Worm (Caenorhabditis elegans): ENCODE results near the gene K10G4.10.

DNA sequence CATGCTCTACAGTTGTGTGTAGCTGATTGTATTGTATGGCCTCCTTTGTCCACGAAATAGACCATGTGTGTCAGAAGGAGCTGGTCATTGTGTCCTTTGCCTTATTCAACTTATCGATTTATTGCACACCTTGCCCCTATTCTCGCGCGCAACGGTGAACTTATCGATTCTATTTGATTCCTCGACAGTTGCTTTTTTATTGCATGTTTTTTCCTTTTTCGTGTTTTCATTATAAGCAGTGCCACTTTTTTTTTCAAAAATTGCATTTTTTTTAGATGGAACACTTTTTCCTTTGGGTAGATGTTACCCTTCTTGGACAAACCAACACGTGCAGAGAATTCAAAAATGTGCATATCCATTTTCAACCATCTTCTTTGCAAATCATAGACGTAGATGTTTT, at the start of gene K10G4.10:
- no peak for TF ChIP-seq pqm-1 (tag; optimal IDR thresholded peaks at IDR 0.05)
- no peak for TF ChIP-seq F26F4.8 (GFP tag; conservative IDR thresholded peaks at IDR 0.05)
- no peak for TF ChIP-seq mdl-1 (tag; optimal IDR thresholded peaks at IDR 0.05)
- TF ChIP-seq unc-130 (GFP tag; optimal IDR thresholded peaks at IDR 0.05): no peak
- TF ChIP-seq unc-62 (GFP tag; optimal IDR thresholded peaks at IDR 0.05 in 1 of 2): no peak
- no peak for TF ChIP-seq unc-62 (tag; optimal IDR thresholded peaks at IDR 0.05)
- no peak for TF ChIP-seq R02D3.7 (tag; optimal IDR thresholded peaks at IDR 0.05)
- TF ChIP-seq ces-1 (GFP tag; optimal IDR thresholded peaks at IDR 0.05): no peak
- no peak for TF ChIP-seq egl-27 (tag; optimal IDR thresholded peaks at IDR 0.05)
- no peak for TF ChIP-seq zfp-3 (GFP tag; conservative IDR thresholded peaks at IDR 0.05)
- no peak for TF ChIP-seq nhr-11 (tag; optimal IDR thresholded peaks at IDR 0.05)
- no peak for TF ChIP-seq lin-13 (GFP tag; optimal IDR thresholded peaks at IDR 0.05)
- no peak for TF ChIP-seq ZK337.2 (GFP tag; IDR thresholded peaks at IDR 0.05)
